Worm (Caenorhabditis elegans) whole organism, young adult: ENCODE data around the gene nhr-124.

ENCODE experiments used
- B0261.1 ChIP-seq: sonication (generic microtip); optimal IDR thresholded peaks from 2 replicates; lab custom pipeline; 2016; ENCODE audit warnings: mild to moderate bottlenecking, missing genetic modification characterization, moderate library complexity, missing compliant biosample characterization
- F22D6.2 ChIP-seq: sonication (generic microtip); optimal IDR thresholded peaks from 2 replicates; lab custom pipeline; 2016; ENCODE audit warnings: mild to moderate bottlenecking, missing genetic modification characterization, missing compliant biosample characterization
- F39B2.1 ChIP-seq: fragments of 200-800 bp; sonication (Bioruptor generic); IDR thresholded peaks from 2 replicates; pipeline ENCODE4 v1.3.6; 2022; ENCODE audit warnings: missing genetic modification reagents, missing genetic modification characterization, missing compliant biosample characterization
- T26A5.8 ChIP-seq: sonication (generic microtip); optimal IDR thresholded peaks from 2 replicates; lab custom pipeline; 2016; ENCODE audit warnings: missing genetic modification characterization, missing compliant biosample characterization
- ZK185.1 ChIP-seq: sonication (generic microtip); optimal IDR thresholded peaks from 2 replicates; lab custom pipeline; 2016; ENCODE audit warnings: mild to moderate bottlenecking, missing genetic modification characterization, missing compliant biosample characterization; ENCODE audit not compliant: poor library complexity, severe bottlenecking
- akir-1 ChIP-seq: fragments of 200-800 bp; sonication (Bioruptor generic); optimal IDR thresholded peaks from 2 replicates; lab custom pipeline; 2018; ENCODE audit warnings: mild to moderate bottlenecking, missing genetic modification characterization, moderate library complexity, missing compliant biosample characterization
- athp-1 ChIP-seq: sonication (generic microtip); optimal IDR thresholded peaks from 2 replicates; lab custom pipeline; 2017; ENCODE audit warnings: mild to moderate bottlenecking, missing genetic modification characterization, missing compliant biosample characterization
- madf-3 ChIP-seq: fragments of 200-800 bp; sonication (Bioruptor generic); IDR thresholded peaks from 2 replicates; pipeline ENCODE4 v1.3.6; 2022; ENCODE audit warnings: missing genetic modification reagents, missing genetic modification characterization, missing compliant biosample characterization
- nhr-90 ChIP-seq: sonication (generic microtip); optimal IDR thresholded peaks from 2 replicates; lab custom pipeline; 2016; ENCODE audit warnings: missing genotype, mild to moderate bottlenecking, missing genetic modification characterization, missing compliant biosample characterization
- snpc-4 ChIP-seq, 5 experiments: fragments of 150-350 bp in 1 of 5; sonication (generic microtip) in 4 of 5; optimal IDR thresholded peaks; 2 replicates each; lab custom pipeline; 2014 to 2018; ENCODE audit warnings: missing genetic modification characterization in 5 of 5, missing biosample characterization in 3 of 5, antibody characterized with exemption in 2 of 5, mild to moderate bottlenecking in 2 of 5, missing compliant biosample characterization in 2 of 5, missing genotype in 2 of 5, moderate library complexity in 2 of 5, missing genetic modification reagents in 1 of 5
- unc-130 ChIP-seq: sonication (generic microtip); optimal IDR thresholded peaks from 2 replicates; lab custom pipeline; 2016; ENCODE audit warnings: missing genetic modification reagents, missing genetic modification characterization, missing compliant biosample characterization
- ztf-6 ChIP-seq: fragments of 200-800 bp; sonication (Bioruptor generic); IDR thresholded peaks from 2 replicates; pipeline ENCODE4 v1.3.6; 2022; ENCODE audit warnings: missing genetic modification reagents, missing genetic modification characterization, missing compliant biosample characterization

- TF ChIP-seq madf-3 (GFP tag; lab: Robert Waterston, UW) (no peak), F22D6.2 (no peak), ZK185.1 (tag; lab: Kevin White, UChicago) (no peak), snpc-4 (GFP tag; optimal IDR thresholded peaks at IDR 0.05; lab: Kevin White, UChicago) (no peak), snpc-4 (tag; optimal IDR thresholded peaks at IDR 0.05; lab: Kevin White, UChicago) (peak in 2 of 4 experiments; percentile 74 to 84), F39B2.1 (GFP tag; lab: Robert Waterston, UW) (no peak), T26A5.8 (tag; lab: Kevin White, UChicago) (no peak), B0261.1 (tag; lab: Kevin White, UChicago) (no peak), athp-1 (no peak), ztf-6 (GFP tag; lab: Robert Waterston, UW) (no peak), unc-130 (no peak), nhr-90 (tag; lab: Kevin White, UChicago) (no peak), akir-1 (GFP tag; lab: Kevin White, UChicago) (no peak)
These were observed 41.5 kb upstream of the nhr-124 start for ce11 chrV:3927522-3927921.
